Worm (Caenorhabditis elegans): ENCODE data around the gene C07A9.9.

The C07A9.9 gene

ce11 chrIII:9666239-9666638, 1.2 kb downstream of the C07A9.9 start (continued):
- TF ChIP-seq elt-2 (tag; optimal IDR thresholded peaks at IDR 0.05), result peak; percentile 41
- peak in 1 of 2 experiments; percentile 56 for TF ChIP-seq mdl-1 (tag; optimal IDR thresholded peaks at IDR 0.05)
- TF ChIP-seq fos-1 (tag; optimal IDR thresholded peaks at IDR 0.05), result no peak
- peak; percentile 44 for TF ChIP-seq snu-23 (GFP tag; optimal IDR thresholded peaks at IDR 0.05)
- no peak for TF ChIP-seq ces-1 (GFP tag; optimal IDR thresholded peaks at IDR 0.05)
- TF ChIP-seq fkh-4 (tag; optimal IDR thresholded peaks at IDR 0.05; ENCODE audit: borderline replicate concordance), result no peak
- peak; percentile 32 for TF ChIP-seq rnt-1 (tag; optimal IDR thresholded peaks at IDR 0.05)
- TF ChIP-seq ceh-82 (tag; optimal IDR thresholded peaks at IDR 0.05), result no peak
- no peak for TF ChIP-seq hlh-17 (GFP tag; optimal IDR thresholded peaks at IDR 0.05; ENCODE audit: borderline replicate concordance)
- no peak for TF ChIP-seq ztf-11 (tag; optimal IDR thresholded peaks at IDR 0.05)
- TF ChIP-seq fkh-8 (tag; optimal IDR thresholded peaks at IDR 0.05), result no peak
- TF ChIP-seq ceh-90 (tag; optimal IDR thresholded peaks at IDR 0.05), result no peak
- peak in 1 of 2 experiments; percentile 54 for TF ChIP-seq lsy-2 (tag; optimal IDR thresholded peaks at IDR 0.05)
- no peak for TF ChIP-seq mab-9 (GFP tag; IDR thresholded peaks at IDR 0.05)
- no peak for TF ChIP-seq egl-27 (tag; optimal IDR thresholded peaks at IDR 0.05)
- TF ChIP-seq nhr-19 (GFP tag; conservative IDR thresholded peaks at IDR 0.05), result peak; percentile 59
- TF ChIP-seq C34B4.2 (tag; optimal IDR thresholded peaks at IDR 0.05), result no peak
- no peak for TF ChIP-seq swsn-7 (tag; optimal IDR thresholded peaks at IDR 0.05)
- no peak for TF ChIP-seq tlp-1 (tag; optimal IDR thresholded peaks at IDR 0.05)
- no peak for TF ChIP-seq unc-86 (tag; optimal IDR thresholded peaks at IDR 0.05)
- no peak for TF ChIP-seq fkh-10 (GFP tag; optimal IDR thresholded peaks at IDR 0.05)
- peak; percentile 68 for TF ChIP-seq nhr-71 (tag; optimal IDR thresholded peaks at IDR 0.05)
- TF ChIP-seq hlh-4 (tag; optimal IDR thresholded peaks at IDR 0.05), result no peak
- TF ChIP-seq snpc-4 (tag; optimal IDR thresholded peaks at IDR 0.05), result no peak
- TF ChIP-seq C04F5.9 (tag; optimal IDR thresholded peaks at IDR 0.05), result no peak
- no peak for TF ChIP-seq irx-1 (tag; optimal IDR thresholded peaks at IDR 0.05)
- TF ChIP-seq C16A3.4 (tag; optimal IDR thresholded peaks at IDR 0.05), result no peak
- no peak for TF ChIP-seq aha-1 (tag; optimal IDR thresholded peaks at IDR 0.05)
- TF ChIP-seq nhr-12 (tag; optimal IDR thresholded peaks at IDR 0.05), result no peak
- no peak for TF ChIP-seq ceh-63 (GFP tag; optimal IDR thresholded peaks at IDR 0.05)
- no peak for TF ChIP-seq jun-1 (tag; optimal IDR thresholded peaks at IDR 0.05)
- TF ChIP-seq aly-2 (tag; optimal IDR thresholded peaks at IDR 0.05), result no peak
- TF ChIP-seq lin-35 (GFP tag; optimal IDR thresholded peaks at IDR 0.05), result peak in 1 of 2 experiments; percentile 72
- no peak for TF ChIP-seq lin-15B (tag; optimal IDR thresholded peaks at IDR 0.05)
- no peak for TF ChIP-seq pqm-1 (tag; optimal IDR thresholded peaks at IDR 0.05)
- TF ChIP-seq vab-15 (tag; optimal IDR thresholded peaks at IDR 0.05), result no peak
- peak; percentile 47 for TF ChIP-seq nhr-90 (tag; optimal IDR thresholded peaks at IDR 0.05; ENCODE audit: poor library complexity)
- peak; percentile 95 for TF ChIP-seq nhr-85 (tag)
- peak; percentile 76 for TF ChIP-seq nhr-20 (tag; optimal IDR thresholded peaks at IDR 0.05)
- TF ChIP-seq mef-2 (tag; optimal IDR thresholded peaks at IDR 0.05), result no peak
- TF ChIP-seq unc-130 (tag; optimal IDR thresholded peaks at IDR 0.05), result no peak
- no peak for TF ChIP-seq nhr-77 (tag; optimal IDR thresholded peaks at IDR 0.05)
- TF ChIP-seq nhr-47 (tag; optimal IDR thresholded peaks at IDR 0.05), result peak; percentile 31

DNA sequence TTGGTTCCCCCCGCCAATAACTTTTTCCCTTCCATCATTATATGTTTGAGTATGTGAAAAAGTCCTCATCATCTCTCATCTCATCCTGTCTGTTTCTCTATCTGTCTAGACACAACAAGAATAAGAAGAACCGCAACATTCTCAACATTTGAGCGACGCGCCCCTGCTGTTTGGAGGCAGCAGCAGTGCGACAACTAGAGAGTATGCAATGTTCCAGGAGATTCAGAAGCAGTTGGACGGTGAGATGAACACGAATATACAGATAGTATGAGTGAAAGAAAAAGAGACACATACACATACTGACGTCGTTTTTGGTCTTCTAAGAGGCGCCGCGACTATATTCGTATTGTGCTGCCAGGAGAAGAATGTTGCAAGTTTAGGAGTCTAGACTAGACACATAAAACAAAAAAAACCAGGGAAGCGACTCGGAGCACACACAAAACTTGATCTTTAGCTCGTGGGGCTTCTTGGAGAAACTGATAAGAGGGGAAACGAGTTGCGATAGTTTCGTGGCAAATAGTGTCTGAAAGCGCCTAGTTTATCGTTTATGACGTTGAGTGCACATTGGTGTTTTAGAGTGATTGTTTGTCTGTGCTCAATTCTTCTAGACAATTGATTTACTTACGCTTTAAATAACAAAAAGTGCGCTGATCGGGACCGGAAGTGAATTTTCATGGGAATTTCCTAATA, 1.8 kb downstream of the C07A9.9 start:
- TF ChIP-seq swsn-7 (tag; optimal IDR thresholded peaks at IDR 0.05) (peak; percentile 26), unc-130 (tag; optimal IDR thresholded peaks at IDR 0.05) (no peak), ceh-90 (tag; optimal IDR thresholded peaks at IDR 0.05) (no peak), fkh-10 (GFP tag; optimal IDR thresholded peaks at IDR 0.05) (peak; percentile 28), nhr-85 (tag) (peak; percentile 72), nhr-90 (tag; optimal IDR thresholded peaks at IDR 0.05; ENCODE audit: poor library complexity) (no peak), rnt-1 (tag; optimal IDR thresholded peaks at IDR 0.05) (peak; percentile 20), nhr-28 (tag; optimal IDR thresholded peaks at IDR 0.05) (no peak), nhr-20 (tag; optimal IDR thresholded peaks at IDR 0.05) (peak; percentile 74), ets-5 (GFP tag; IDR thresholded peaks at IDR 0.05) (no peak), fkh-8 (tag; optimal IDR thresholded peaks at IDR 0.05) (peak; percentile 30), hpl-2 (GFP tag; optimal IDR thresholded peaks at IDR 0.05) (no peak), hlh-4 (tag; optimal IDR thresholded peaks at IDR 0.05) (no peak), nhr-19 (GFP tag; conservative IDR thresholded peaks at IDR 0.05) (0 out of 2 replicates have a peak, but pooled peaks have one; percentile 7), egl-27 (tag; optimal IDR thresholded peaks at IDR 0.05) (no peak), blmp-1 (tag; optimal IDR thresholded peaks at IDR 0.05) (peak; percentile 75), elt-3 (tag; optimal IDR thresholded peaks at IDR 0.05) (peak in 3 of 6 experiments; percentile 0 to 19 (median 15)), pag-3 (tag; optimal IDR thresholded peaks at IDR 0.05; ENCODE audit: borderline replicate concordance, insufficient read depth) (no peak), mef-2 (tag; optimal IDR thresholded peaks at IDR 0.05) (no peak), xbp-1 (tag; optimal IDR thresholded peaks at IDR 0.05) (no peak), F16B12.6 (tag; optimal IDR thresholded peaks at IDR 0.05) (no peak)
